Worm (Caenorhabditis elegans) whole organism, L4 larva: ENCODE data around the gene H18N23.2.

Source experiments
- aha-1 ChIP-seq: fragments of 150-350 bp; peaks from one replicate; lab custom pipeline; 2014; ENCODE audit warnings: missing biosample characterization, missing genetic modification characterization
- ceh-20 ChIP-seq: fragments of 200-800 bp; sonication (Bioruptor generic); IDR thresholded peaks from 2 replicates; pipeline ENCODE4 v1.3.6; 2022; ENCODE audit warnings: missing genetic modification reagents, missing genetic modification characterization, missing compliant biosample characterization
- ceh-32 ChIP-seq: sonication (generic microtip); optimal IDR thresholded peaks from 2 replicates; lab custom pipeline; 2016; ENCODE audit warnings: mild to moderate bottlenecking, missing genetic modification characterization, missing compliant biosample characterization; ENCODE audit not compliant: poor library complexity
- cey-2 ChIP-seq: sonication (generic microtip); optimal IDR thresholded peaks from 3 replicates; lab custom pipeline; 2017; ENCODE audit warnings: missing genetic modification characterization, mild to moderate bottlenecking, missing compliant biosample characterization, antibody characterized with exemption, borderline replicate concordance; ENCODE audit not compliant: insufficient read depth
- daf-16 ChIP-seq, 3 experiments: sonication (generic microtip); optimal IDR thresholded peaks; 2 replicates each; lab custom pipeline; 2016 to 2017; ENCODE audit warnings: missing genetic modification characterization in 3 of 3, missing genetic modification reagents in 3 of 3, mild to moderate bottlenecking in 2 of 3, missing compliant biosample characterization in 2 of 3, missing biosample characterization in 1 of 3, moderate library complexity in 1 of 3
- daf-19 ChIP-seq: fragments of 200-800 bp; sonication (Bioruptor generic); conservative IDR thresholded peaks from 2 replicates; pipeline ENCODE4 v1.3.6; 2022; ENCODE audit warnings: missing genetic modification characterization, missing compliant biosample characterization
- dmd-9 ChIP-seq: fragments of 200-800 bp; sonication (Bioruptor generic); IDR thresholded peaks from 2 replicates; pipeline ENCODE4 v1.3.6; 2022; ENCODE audit warnings: missing genetic modification reagents, missing genetic modification characterization, missing compliant biosample characterization
- hlh-11 ChIP-seq: fragments of 200-800 bp; sonication (Bioruptor generic); optimal IDR thresholded peaks from 2 replicates; lab custom pipeline; 2018; ENCODE audit warnings: mild to moderate bottlenecking, missing genetic modification characterization, missing compliant biosample characterization
- hlh-30 ChIP-seq: sonication (generic microtip); optimal IDR thresholded peaks from 2 replicates; lab custom pipeline; 2017; ENCODE audit warnings: antibody characterized with exemption, mild to moderate bottlenecking, missing genetic modification characterization, missing compliant biosample characterization; ENCODE audit not compliant: insufficient read depth
- hmg-1.1 ChIP-seq: fragments of 200-800 bp; sonication (Bioruptor generic); IDR thresholded peaks from 2 replicates; pipeline ENCODE4 v1.3.6; 2022; ENCODE audit warnings: missing genetic modification reagents, missing genetic modification characterization, missing compliant biosample characterization
- lim-7 ChIP-seq: fragments of 200-800 bp; sonication (Bioruptor generic); IDR thresholded peaks from 2 replicates; pipeline ENCODE4 v1.3.6; 2022; ENCODE audit warnings: missing genetic modification characterization, missing compliant biosample characterization
- lin-38 ChIP-seq: fragments of 200-800 bp; sonication (Bioruptor generic); IDR thresholded peaks from 2 replicates; pipeline ENCODE4 v1.3.6; 2022; ENCODE audit warnings: missing genetic modification reagents, missing genetic modification characterization, missing compliant biosample characterization
- madf-9 ChIP-seq: fragments of 200-800 bp; sonication (Bioruptor generic); conservative IDR thresholded peaks from 2 replicates; pipeline ENCODE4 v1.3.6; 2022; ENCODE audit warnings: missing genetic modification reagents, missing genetic modification characterization, missing compliant biosample characterization
- mdt-29 ChIP-seq: fragments of 200-800 bp; sonication (Bioruptor generic); IDR thresholded peaks from 2 replicates; pipeline ENCODE4 v1.3.6; 2022; ENCODE audit warnings: missing genetic modification reagents, missing genetic modification characterization, missing compliant biosample characterization
- mes-2 ChIP-seq: sonication (generic microtip); optimal IDR thresholded peaks from 2 replicates; lab custom pipeline; 2016; ENCODE audit warnings: missing genotype, mild to moderate bottlenecking, missing genetic modification characterization, missing compliant biosample characterization; ENCODE audit not compliant: poor library complexity, severe bottlenecking
- mxl-3 ChIP-seq: fragments of 200-800 bp; sonication (Bioruptor generic); optimal IDR thresholded peaks from 2 replicates; lab custom pipeline; 2018; ENCODE audit warnings: mild to moderate bottlenecking, missing genetic modification characterization, missing compliant biosample characterization
- nhr-11 ChIP-seq: fragments of 150-350 bp; optimal IDR thresholded peaks from 2 replicates; lab custom pipeline; 2014; ENCODE audit warnings: missing biosample characterization, missing genetic modification characterization
- nhr-237 ChIP-seq: sonication (generic microtip); optimal IDR thresholded peaks from 2 replicates; lab custom pipeline; 2017; ENCODE audit warnings: missing biosample characterization, missing genetic modification characterization
- nhr-28 ChIP-seq: fragments of 150-350 bp; optimal IDR thresholded peaks from 2 replicates; lab custom pipeline; 2014; ENCODE audit warnings: missing biosample characterization, missing genetic modification characterization
- nhr-42 ChIP-seq: fragments of 200-800 bp; sonication (Bioruptor generic); IDR thresholded peaks from 2 replicates; pipeline ENCODE4 v1.3.6; 2022; ENCODE audit warnings: missing genetic modification characterization, missing compliant biosample characterization
- pha-4 ChIP-seq, 2 experiments: fragments of 150-350 bp in 1 of 2; fragments of 200-800 bp in 1 of 2; sonication (Bioruptor generic) in 1 of 2; IDR thresholded peaks in 1 of 2; optimal IDR thresholded peaks in 1 of 2; 2 replicates each; pipeline versions ENCODE4 v1.3.6 to Lab custom; 2014 to 2022; ENCODE audit warnings: missing genetic modification characterization in 2 of 2, missing genetic modification reagents in 2 of 2, missing biosample characterization in 1 of 2, missing compliant biosample characterization in 1 of 2
- php-3 ChIP-seq: fragments of 200-800 bp; sonication (Bioruptor generic); IDR thresholded peaks from 2 replicates; pipeline ENCODE4 v1.3.6; 2022; ENCODE audit warnings: missing genetic modification reagents, missing genetic modification characterization, missing compliant biosample characterization
- snpc-1.2 ChIP-seq: fragments of 200-800 bp; sonication (Bioruptor generic); IDR thresholded peaks from 2 replicates; pipeline ENCODE4 v1.3.6; 2022; ENCODE audit warnings: missing genetic modification reagents, missing genetic modification characterization, missing compliant biosample characterization
- tag-97 ChIP-seq: fragments of 200-800 bp; sonication (Bioruptor generic); IDR thresholded peaks from 2 replicates; pipeline ENCODE4 v1.3.6; 2022; ENCODE audit warnings: missing genetic modification characterization, missing compliant biosample characterization
- tra-1 ChIP-seq: fragments of 200-800 bp; sonication (Bioruptor generic); IDR thresholded peaks from 2 replicates; pipeline ENCODE4 v1.3.6; 2022; ENCODE audit warnings: missing genetic modification reagents, missing genetic modification characterization, missing compliant biosample characterization
- unc-130 ChIP-seq: sonication (generic microtip); optimal IDR thresholded peaks from 2 replicates; lab custom pipeline; 2016; ENCODE audit warnings: missing genetic modification reagents, missing genetic modification characterization, missing compliant biosample characterization
- unc-39 ChIP-seq: sonication (generic microtip); optimal IDR thresholded peaks from 2 replicates; lab custom pipeline; 2017; ENCODE audit warnings: missing biosample characterization, missing genetic modification characterization
- unc-62 ChIP-seq, 3 experiments: fragments of 150-350 bp in 1 of 3; sonication (generic microtip); optimal IDR thresholded peaks in 2 of 3; peaks in 1 of 3; 1 replicate in 1 of 3; 2 replicates in 2 of 3; lab custom pipeline; 2014 to 2017; ENCODE audit warnings: missing biosample characterization in 3 of 3, missing genetic modification characterization in 3 of 3, missing genetic modification reagents in 3 of 3, missing genotype in 1 of 3
- zag-1 ChIP-seq: fragments of 150-350 bp; optimal IDR thresholded peaks from 2 replicates; lab custom pipeline; 2014; ENCODE audit warnings: missing biosample characterization, missing genetic modification characterization
- zfp-2 ChIP-seq: sonication (generic microtip); optimal IDR thresholded peaks from 2 replicates; lab custom pipeline; 2016; ENCODE audit warnings: mild to moderate bottlenecking, missing genetic modification characterization, missing compliant biosample characterization
- zfp-3 ChIP-seq: fragments of 200-800 bp; sonication (Bioruptor generic); conservative IDR thresholded peaks from 2 replicates; pipeline ENCODE4 v1.3.6; 2022; ENCODE audit warnings: missing genetic modification reagents, missing genetic modification characterization, missing compliant biosample characterization
- zip-2 ChIP-seq: fragments of 150-350 bp; optimal IDR thresholded peaks from 2 replicates; lab custom pipeline; 2014; ENCODE audit warnings: missing biosample characterization, missing genetic modification characterization

Gene H18N23.2

ce11 chrX:17672256-17672655, 31.6 kb upstream of the H18N23.2 start:
- no peak for TF ChIP-seq unc-62 (GFP tag; optimal IDR thresholded peaks at IDR 0.05 in 1 of 2; lab: Kevin White, UChicago)
- no peak for TF ChIP-seq unc-62 (tag; optimal IDR thresholded peaks at IDR 0.05; lab: Kevin White, UChicago)
- no peak for TF ChIP-seq hlh-30 (tag; lab: Kevin White, UChicago)
- TF ChIP-seq daf-16 (GFP tag; optimal IDR thresholded peaks at IDR 0.05; lab: Kevin White, UChicago), result peak in 1 of 2 experiments; percentile 56
- TF ChIP-seq daf-16 (tag; optimal IDR thresholded peaks at IDR 0.05; lab: Kevin White, UChicago), result peak; percentile 61
- no peak for TF ChIP-seq nhr-42 (GFP tag; lab: Robert Waterston, UW)
- TF ChIP-seq nhr-237 (tag; lab: Kevin White, UChicago), result no peak
- peak; percentile 7 for TF ChIP-seq nhr-28 (tag; lab: Kevin White, UChicago)
- peak; percentile 20 for TF ChIP-seq aha-1 (tag; lab: Kevin White, UChicago)
- TF ChIP-seq lin-38 (GFP tag; lab: Robert Waterston, UW), result no peak

- TF ChIP-seq ceh-32 (tag; lab: Kevin White, UChicago) (no peak), mes-2 (tag; lab: Kevin White, UChicago) (no peak), mxl-3 (GFP tag; lab: Kevin White, UChicago) (peak; percentile 41), nhr-28 (tag; lab: Kevin White, UChicago) (peak; percentile 3), zip-2 (tag; lab: Kevin White, UChicago) (no peak), daf-16 (GFP tag; optimal IDR thresholded peaks at IDR 0.05; lab: Kevin White, UChicago) (peak in 1 of 2 experiments; percentile 83), daf-16 (tag; optimal IDR thresholded peaks at IDR 0.05; lab: Kevin White, UChicago) (no peak), hlh-11 (peak; percentile 29), snpc-1.2 (GFP tag; lab: Robert Waterston, UW) (no peak), cey-2 (no peak), madf-9 (GFP tag; lab: Robert Waterston, UW) (no peak), nhr-11 (tag; lab: Kevin White, UChicago) (peak; percentile 66), unc-62 (GFP tag; optimal IDR thresholded peaks at IDR 0.05 in 1 of 2; lab: Kevin White, UChicago) (peak in 1 of 2 experiments; percentile 95), unc-62 (tag; optimal IDR thresholded peaks at IDR 0.05; lab: Kevin White, UChicago) (no peak), zfp-2 (tag; lab: Kevin White, UChicago) (no peak), pha-4 (GFP tag; IDR thresholded peaks at IDR 0.05; lab: Robert Waterston, UW) (no peak), pha-4 (tag; optimal IDR thresholded peaks at IDR 0.05; lab: Kevin White, UChicago) (no peak), tra-1 (GFP tag; lab: Robert Waterston, UW) (no peak), daf-19 (GFP tag; lab: Robert Waterston, UW) (no peak), zfp-3 (GFP tag; lab: Robert Waterston, UW) (no peak), unc-130 (GFP tag; lab: Kevin White, UChicago) (no peak), mdt-29 (no peak)
Measured at ce11 chrX:17670379-17671077, 29.9 kb upstream of the H18N23.2 start, which contains the start of gene T23E7.2. T23E7.2 (plus strand) TSS chrX:17671027.

- TF ChIP-seq aha-1 (tag; lab: Kevin White, UChicago), result peak; percentile 77
- no peak for TF ChIP-seq ceh-20
- TF ChIP-seq nhr-11 (tag; lab: Kevin White, UChicago), result peak; percentile 16
- TF ChIP-seq unc-62 (GFP tag; optimal IDR thresholded peaks at IDR 0.05 in 1 of 2; lab: Kevin White, UChicago), result peak in 1 of 2 experiments; percentile 75
- TF ChIP-seq unc-62 (tag; optimal IDR thresholded peaks at IDR 0.05; lab: Kevin White, UChicago), result no peak
- TF ChIP-seq dmd-9 (GFP tag; lab: Robert Waterston, UW), result no peak
- TF ChIP-seq daf-16 (GFP tag; optimal IDR thresholded peaks at IDR 0.05; lab: Kevin White, UChicago), result peak in 1 of 2 experiments; percentile 46
- no peak for TF ChIP-seq daf-16 (tag; optimal IDR thresholded peaks at IDR 0.05; lab: Kevin White, UChicago)
- peak; percentile 63 for TF ChIP-seq hlh-11
Measured at ce11 chrX:17667288-17667687, 26.6 kb upstream of the H18N23.2 start.

ce11 chrX:17662146-17662545, 21.5 kb upstream of the H18N23.2 start, which contains the start of gene nlp-6:
nlp-6 (plus strand) TSS chrX:17662446.
- TF ChIP-seq tag-97, result no peak
- TF ChIP-seq hlh-30 (tag; lab: Kevin White, UChicago), result no peak
- no peak for TF ChIP-seq zip-2 (tag; lab: Kevin White, UChicago)
- no peak for TF ChIP-seq unc-39 (tag; lab: Kevin White, UChicago)
- no peak for TF ChIP-seq hmg-1.1 (GFP tag; lab: Robert Waterston, UW)
- no peak for TF ChIP-seq mxl-3 (GFP tag; lab: Kevin White, UChicago)
- no peak for TF ChIP-seq zag-1 (tag; lab: Kevin White, UChicago)
- TF ChIP-seq php-3, result no peak
- no peak for TF ChIP-seq lim-7 (GFP tag; lab: Robert Waterston, UW)
